Fruit fly (Drosophila melanogaster): ENCODE results near the gene CG31697.

The CG31697 gene

dm6 chr2L:19528308-19528707 lies 6.9 kb upstream of the CG31697 start (continued):
- TF ChIP-seq CG13775 (GFP tag; optimal IDR thresholded peaks at IDR 0.05) (peak; percentile 94), tgo (GFP tag; IDR thresholded peaks at IDR 0.05) (peak; percentile 97), Vsx1 (GFP tag; optimal IDR thresholded peaks at IDR 0.05) (peak; percentile 87), al (GFP tag; IDR thresholded peaks at IDR 0.05) (peak; percentile 97), pum (GFP tag; optimal IDR thresholded peaks at IDR 0.05) (peak; percentile 72), slbo (GFP tag; IDR thresholded peaks at IDR 0.05) (peak; percentile 99), danr (GFP tag; IDR thresholded peaks at IDR 0.05) (peak; percentile 93), Bteb2 (GFP tag; optimal IDR thresholded peaks at IDR 0.05) (peak; percentile 97), Pdp1 (GFP tag; optimal IDR thresholded peaks at IDR 0.05) (peak; percentile 91 to 93), MESR4 (GFP tag; optimal IDR thresholded peaks at IDR 0.05) (peak; percentile 51), ewg (GFP tag; optimal IDR thresholded peaks at IDR 0.05) (peak; percentile 74), CG7839 (tag; optimal IDR thresholded peaks at IDR 0.05) (peak; percentile 98), CG7786 (GFP tag; optimal IDR thresholded peaks at IDR 0.05) (peak; percentile 97), CG8388 (GFP tag; optimal IDR thresholded peaks at IDR 0.05) (peak; percentile 81), CG9727 (GFP tag; optimal IDR thresholded peaks at IDR 0.05) (peak; percentile 95), Hr78 (GFP tag; optimal IDR thresholded peaks at IDR 0.05) (peak in 1 of 2 experiments; percentile 50), Hr51 (GFP tag; optimal IDR thresholded peaks at IDR 0.05) (peak; percentile 95), Dad (GFP tag; optimal IDR thresholded peaks at IDR 0.05) (peak; percentile 86), ase (GFP tag; IDR thresholded peaks at IDR 0.05) (peak; percentile 93), CG1602 (GFP tag; optimal IDR thresholded peaks at IDR 0.05) (peak; percentile 85), ATbp (GFP tag; optimal IDR thresholded peaks at IDR 0.05) (peak; percentile 86), CG2199 (GFP tag; IDR thresholded peaks at IDR 0.05) (peak; percentile 80; the same call in 2 of the 3 replicates), usp (GFP tag; optimal IDR thresholded peaks at IDR 0.05) (no peak), gce (GFP tag; IDR thresholded peaks at IDR 0.05) (peak; percentile 77; the same call in 1 of the 3 replicates), Camta (GFP tag; optimal IDR thresholded peaks at IDR 0.05) (peak; percentile 92), CG42726 (GFP tag; IDR thresholded peaks at IDR 0.05; ENCODE audit: partially characterized antibody) (no peak), CG12659 (GFP tag; optimal IDR thresholded peaks at IDR 0.05) (peak; percentile 97), TFAM (GFP tag; optimal IDR thresholded peaks at IDR 0.05) (peak; percentile 51), D (optimal IDR thresholded peaks at IDR 0.05) (no peak), D (GFP tag; optimal IDR thresholded peaks at IDR 0.05) (peak; percentile 57), Adf1 (GFP tag; IDR thresholded peaks at IDR 0.05) (peak; percentile 90), Xbp1 (GFP tag; optimal IDR thresholded peaks at IDR 0.05) (peak; percentile 92), Doc3 (GFP tag; IDR thresholded peaks at IDR 0.05; ENCODE audit: partially characterized antibody) (no peak), CG4617 (GFP tag; optimal IDR thresholded peaks at IDR 0.05; ENCODE audit: borderline replicate concordance) (peak; percentile 67), disco-r (GFP tag; optimal IDR thresholded peaks at IDR 0.05) (peak; percentile 94), corto (GFP tag; optimal IDR thresholded peaks at IDR 0.05) (peak; percentile 84), crp (GFP tag; optimal IDR thresholded peaks at IDR 0.05) (peak in 1 of 2 experiments; percentile 54), CG9609 (GFP tag; optimal IDR thresholded peaks at IDR 0.05) (peak; percentile 90), Sry-δ (GFP tag; optimal IDR thresholded peaks at IDR 0.05) (peak; percentile 62), Opbp (GFP tag; IDR thresholded peaks at IDR 0.05; ENCODE audit: partially characterized antibody) (no peak), CG11695 (GFP tag; IDR thresholded peaks at IDR 0.05) (peak; percentile 97), CG7963 (GFP tag; IDR thresholded peaks at IDR 0.05; ENCODE audit: partially characterized antibody) (no peak), HLH4C (GFP tag; IDR thresholded peaks at IDR 0.05; ENCODE audit: partially characterized antibody) (no peak), CG4282 (GFP tag; optimal IDR thresholded peaks at IDR 0.05) (peak; percentile 89), dysf (GFP tag; IDR thresholded peaks at IDR 0.05) (peak; percentile 98), Dref (GFP tag; IDR thresholded peaks at IDR 0.05) (peak; percentile 42), cwo (GFP tag; optimal IDR thresholded peaks at IDR 0.05) (peak; percentile 97), HLH3B (GFP tag; IDR thresholded peaks at IDR 0.05) (peak; percentile 95), row (GFP tag; IDR thresholded peaks at IDR 0.05) (peak; percentile 98), Atf6 (GFP tag; IDR thresholded peaks at IDR 0.05) (peak; percentile 99)

Data from whole organism, embryonic.